Fruit fly (Drosophila melanogaster): Measurements from ENCODE around the gene CG31142.

Gene CG31142

DNA sequence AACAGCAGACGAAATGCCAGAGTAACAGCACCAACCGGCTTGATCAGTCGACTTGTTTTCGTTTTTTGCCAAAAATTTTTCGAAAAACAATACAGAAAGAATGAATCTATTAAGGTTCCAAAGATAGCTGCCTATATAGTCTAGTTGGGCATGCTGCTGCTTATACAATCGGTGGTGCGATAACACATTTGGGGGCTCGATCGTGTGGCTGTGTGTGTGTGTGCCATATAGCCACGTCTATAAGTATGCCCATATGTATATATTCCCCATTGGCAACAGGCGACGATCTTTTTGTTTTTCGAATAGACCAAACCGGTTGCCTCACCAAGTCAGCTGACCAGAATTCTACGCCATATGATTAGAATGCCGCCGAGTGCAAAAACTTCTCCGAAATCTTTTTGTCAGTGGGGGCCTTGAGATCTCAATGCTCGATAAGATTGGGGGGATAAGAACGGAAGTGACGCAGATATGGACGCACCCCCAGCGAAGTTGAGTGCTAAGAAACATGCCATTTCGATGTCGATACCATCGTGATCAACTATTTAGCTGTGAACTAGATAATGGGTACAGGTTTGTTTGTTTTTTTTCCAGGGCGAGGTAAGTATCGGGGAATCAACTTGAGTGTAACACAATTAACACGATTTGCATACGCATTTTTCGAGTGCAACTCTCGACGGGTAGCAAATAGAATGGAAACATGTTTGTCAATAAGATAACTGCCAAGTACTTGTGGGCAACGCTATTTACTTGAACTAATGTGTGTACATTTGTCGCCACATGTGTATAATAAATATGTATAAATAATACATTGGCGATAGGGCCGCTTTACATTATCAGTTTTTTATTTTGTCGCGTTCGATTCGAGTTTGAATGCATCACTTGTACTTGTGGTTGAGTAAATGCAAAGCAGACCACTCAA is 11.1 kb downstream of the CG31142 start:
- peak; percentile 71 for TF ChIP-seq sv (GFP tag; optimal IDR thresholded peaks at IDR 0.05)
- TF ChIP-seq dl (GFP tag; optimal IDR thresholded peaks at IDR 0.05; ENCODE audit: insufficient read depth in 1 of 2, partially characterized antibody in 2 of 2) = no peak
- no peak for TF ChIP-seq Hr78 (GFP tag; optimal IDR thresholded peaks at IDR 0.05)
- peak; percentile 38 for TF ChIP-seq Hnf4 (GFP tag; optimal IDR thresholded peaks at IDR 0.05)
- no peak for TF ChIP-seq pan (optimal IDR thresholded peaks at IDR 0.05)
- TF ChIP-seq Rel (GFP tag; optimal IDR thresholded peaks at IDR 0.05) = no peak
- no peak for TF ChIP-seq Rel (tag; optimal IDR thresholded peaks at IDR 0.05)
- no peak for TF ChIP-seq brk (GFP tag; optimal IDR thresholded peaks at IDR 0.05)
- TF ChIP-seq Myc (optimal IDR thresholded peaks at IDR 0.05) = no peak
- TF ChIP-seq CrebA (GFP tag; optimal IDR thresholded peaks at IDR 0.05; ENCODE audit: borderline replicate concordance) = no peak
- no peak for TF ChIP-seq lola (GFP tag; optimal IDR thresholded peaks at IDR 0.05)
- no peak for TF ChIP-seq psq (GFP tag; optimal IDR thresholded peaks at IDR 0.05)
- TF ChIP-seq N (GFP tag; optimal IDR thresholded peaks at IDR 0.05) = no peak
- no peak for TF ChIP-seq jim (GFP tag; optimal IDR thresholded peaks at IDR 0.05)
- no peak for TF ChIP-seq Mio (GFP tag; optimal IDR thresholded peaks at IDR 0.05)
- no peak for TF ChIP-seq dsf (GFP tag; optimal IDR thresholded peaks at IDR 0.05; ENCODE audit: borderline replicate concordance)
- TF ChIP-seq h (GFP tag; optimal IDR thresholded peaks at IDR 0.05) = peak; percentile 32
- TF ChIP-seq CG32264 (GFP tag; optimal IDR thresholded peaks at IDR 0.05) = no peak
- TF ChIP-seq Sp1 (GFP tag; optimal IDR thresholded peaks at IDR 0.05) = no peak
- TF ChIP-seq tai (GFP tag; optimal IDR thresholded peaks at IDR 0.05) = no peak
- TF ChIP-seq Hr83 (GFP tag; optimal IDR thresholded peaks at IDR 0.05; ENCODE audit: poor library complexity, severe bottlenecking) = peak; percentile 80
- TF ChIP-seq foxo (GFP tag; optimal IDR thresholded peaks at IDR 0.05) = no peak
- no peak for TF ChIP-seq ey (GFP tag; optimal IDR thresholded peaks at IDR 0.05)
- TF ChIP-seq fru (GFP tag; optimal IDR thresholded peaks at IDR 0.05) = no peak
- TF ChIP-seq Dif (GFP tag; optimal IDR thresholded peaks at IDR 0.05; ENCODE audit: partially characterized antibody) = no peak
- TF ChIP-seq dmrt93B (GFP tag; optimal IDR thresholded peaks at IDR 0.05) = peak; percentile 26
- TF ChIP-seq Abd-B (GFP tag; optimal IDR thresholded peaks at IDR 0.05) = no peak
- TF ChIP-seq GATAd (GFP tag; optimal IDR thresholded peaks at IDR 0.05) = no peak
- no peak for TF ChIP-seq sage (GFP tag; optimal IDR thresholded peaks at IDR 0.05)
- peak; percentile 39 for TF ChIP-seq rgr (GFP tag; optimal IDR thresholded peaks at IDR 0.05)
- TF ChIP-seq CG9705 (GFP tag; optimal IDR thresholded peaks at IDR 0.05) = peak; percentile 11
- TF ChIP-seq Jra (GFP tag; optimal IDR thresholded peaks at IDR 0.05) = peak; percentile 12
- no peak for TF ChIP-seq usp (GFP tag; optimal IDR thresholded peaks at IDR 0.05)
- peak; percentile 54 for TF ChIP-seq OdsH (GFP tag; optimal IDR thresholded peaks at IDR 0.05)
- TF ChIP-seq Dfd (GFP tag; optimal IDR thresholded peaks at IDR 0.05) = no peak
- TF ChIP-seq woc (GFP tag; optimal IDR thresholded peaks at IDR 0.05) = no peak

DNA sequence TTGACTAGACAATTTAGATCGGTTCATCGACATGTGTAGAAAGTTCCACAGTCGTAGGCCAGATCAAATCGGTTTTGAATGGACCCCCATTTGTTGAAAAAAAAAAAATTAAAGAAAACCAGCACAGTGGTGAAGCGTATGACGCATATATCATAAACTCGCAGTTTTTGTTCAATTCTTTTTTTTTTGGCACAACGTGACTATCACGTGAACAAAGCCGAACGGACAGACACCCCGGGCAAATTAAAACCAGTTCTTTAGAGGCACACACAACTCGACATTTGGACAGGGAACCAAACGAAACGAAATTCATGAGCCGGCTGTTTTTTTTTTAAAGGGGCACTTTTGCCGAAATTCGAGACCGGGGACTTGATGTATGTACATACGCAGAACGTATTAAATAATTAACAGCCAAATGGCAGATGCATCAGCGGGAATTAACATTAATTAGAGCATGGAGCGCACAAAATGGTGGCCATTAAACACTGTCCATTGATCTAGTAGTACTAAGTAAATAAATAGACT is 11.9 kb downstream of the CG31142 start:
- TF ChIP-seq dmrt93B (GFP tag; optimal IDR thresholded peaks at IDR 0.05) (peak; percentile 7), CrebA (GFP tag; optimal IDR thresholded peaks at IDR 0.05; ENCODE audit: borderline replicate concordance) (no peak)

- TF ChIP-seq h (GFP tag; optimal IDR thresholded peaks at IDR 0.05) (peak; percentile 30), Rel (GFP tag; optimal IDR thresholded peaks at IDR 0.05) (peak; percentile 19), Rel (tag; optimal IDR thresholded peaks at IDR 0.05) (peak; percentile 71), Myc (optimal IDR thresholded peaks at IDR 0.05) (no peak), Sp1 (GFP tag; optimal IDR thresholded peaks at IDR 0.05) (no peak), Dfd (GFP tag; optimal IDR thresholded peaks at IDR 0.05) (no peak), sv (GFP tag; optimal IDR thresholded peaks at IDR 0.05) (no peak), Hnf4 (GFP tag; optimal IDR thresholded peaks at IDR 0.05) (peak; percentile 20), br (GFP tag; optimal IDR thresholded peaks at IDR 0.05) (no peak), ey (GFP tag; optimal IDR thresholded peaks at IDR 0.05) (peak; percentile 21), rgr (GFP tag; optimal IDR thresholded peaks at IDR 0.05) (peak; percentile 2), woc (GFP tag; optimal IDR thresholded peaks at IDR 0.05) (peak; percentile 29), tai (GFP tag; optimal IDR thresholded peaks at IDR 0.05) (no peak), CG9705 (GFP tag; optimal IDR thresholded peaks at IDR 0.05) (no peak), fru (GFP tag; optimal IDR thresholded peaks at IDR 0.05) (peak; percentile 30), foxo (GFP tag; optimal IDR thresholded peaks at IDR 0.05) (peak; percentile 34 to 50)
Measured at dm6 chr3R:23941643-23942424, 12.8 kb downstream of the CG31142 start.
